Fruit fly (Drosophila melanogaster): ENCODE data around the gene CG18404.

CG18404 gene

DNA sequence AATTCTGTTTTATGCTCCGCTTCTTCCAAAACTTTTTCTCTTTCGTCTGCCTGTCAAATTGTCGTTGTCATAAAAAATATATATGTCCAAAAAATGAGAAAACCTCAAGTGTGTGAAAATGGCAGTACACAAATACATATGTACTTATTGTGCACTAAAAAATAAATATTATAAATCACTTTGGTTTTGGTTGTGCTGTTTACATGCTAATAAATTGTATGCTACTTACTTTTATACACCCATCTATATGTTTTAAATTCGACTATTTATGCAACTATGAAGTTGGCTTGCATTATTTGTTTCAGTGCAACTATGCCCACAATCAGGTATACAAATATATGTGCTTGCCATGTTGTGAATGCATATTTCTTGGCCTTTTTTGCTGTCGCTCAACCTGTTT is 4.6 kb downstream of the CG18404 start (continued):
- TF ChIP-seq CG6163 (GFP tag; IDR thresholded peaks at IDR 0.05) (peak; percentile 89), Eip78C (GFP tag) (peak; percentile 99), Ets21C (GFP tag; optimal IDR thresholded peaks at IDR 0.05) (peak; percentile 74), CG10669 (GFP tag; optimal IDR thresholded peaks at IDR 0.05) (peak; percentile 74), Hr38 (GFP tag; optimal IDR thresholded peaks at IDR 0.05) (no peak), eg (GFP tag; IDR thresholded peaks at IDR 0.05) (no peak), Sox102F (GFP tag; optimal IDR thresholded peaks at IDR 0.05) (peak; percentile 91), Eip93F (GFP tag; optimal IDR thresholded peaks at IDR 0.05) (peak; percentile 93), pdm3 (GFP tag; optimal IDR thresholded peaks at IDR 0.05) (peak; percentile 78), Lpt (GFP tag; optimal IDR thresholded peaks at IDR 0.05) (peak; percentile 24), Blimp-1 (GFP tag; optimal IDR thresholded peaks at IDR 0.05) (peak; percentile 35), CG3032 (tag; optimal IDR thresholded peaks at IDR 0.05) (peak; percentile 80), CG8319 (GFP tag; optimal IDR thresholded peaks at IDR 0.05) (peak; percentile 81), dsx (GFP tag; optimal IDR thresholded peaks at IDR 0.05; ENCODE audit: poor library complexity, severe bottlenecking) (peak; percentile 85), CG6792 (GFP tag; optimal IDR thresholded peaks at IDR 0.05) (peak; percentile 91), Met (GFP tag; optimal IDR thresholded peaks at IDR 0.05) (peak; percentile 97), CG11902 (GFP tag; optimal IDR thresholded peaks at IDR 0.05) (peak; percentile 73), acj6 (GFP tag; optimal IDR thresholded peaks at IDR 0.05) (peak; percentile 86), CG6808 (GFP tag; optimal IDR thresholded peaks at IDR 0.05) (peak; percentile 62), CG6854 (GFP tag; optimal IDR thresholded peaks at IDR 0.05) (no peak), CG4318 (GFP tag; optimal IDR thresholded peaks at IDR 0.05) (peak; percentile 10), CG3919 (GFP tag; optimal IDR thresholded peaks at IDR 0.05) (peak; percentile 76), cyc (GFP tag; optimal IDR thresholded peaks at IDR 0.05) (peak; percentile 62), fkh (GFP tag; optimal IDR thresholded peaks at IDR 0.05) (no peak), Hr39 (GFP tag; optimal IDR thresholded peaks at IDR 0.05) (peak; percentile 79), CG31627 (GFP tag; optimal IDR thresholded peaks at IDR 0.05) (peak; percentile 76), CG8119 (GFP tag; IDR thresholded peaks at IDR 0.05) (peak; percentile 63; the same call in 2 of the 3 replicates), CG1621 (tag; optimal IDR thresholded peaks at IDR 0.05) (peak; percentile 80), dac (GFP tag; optimal IDR thresholded peaks at IDR 0.05) (no peak)

DNA sequence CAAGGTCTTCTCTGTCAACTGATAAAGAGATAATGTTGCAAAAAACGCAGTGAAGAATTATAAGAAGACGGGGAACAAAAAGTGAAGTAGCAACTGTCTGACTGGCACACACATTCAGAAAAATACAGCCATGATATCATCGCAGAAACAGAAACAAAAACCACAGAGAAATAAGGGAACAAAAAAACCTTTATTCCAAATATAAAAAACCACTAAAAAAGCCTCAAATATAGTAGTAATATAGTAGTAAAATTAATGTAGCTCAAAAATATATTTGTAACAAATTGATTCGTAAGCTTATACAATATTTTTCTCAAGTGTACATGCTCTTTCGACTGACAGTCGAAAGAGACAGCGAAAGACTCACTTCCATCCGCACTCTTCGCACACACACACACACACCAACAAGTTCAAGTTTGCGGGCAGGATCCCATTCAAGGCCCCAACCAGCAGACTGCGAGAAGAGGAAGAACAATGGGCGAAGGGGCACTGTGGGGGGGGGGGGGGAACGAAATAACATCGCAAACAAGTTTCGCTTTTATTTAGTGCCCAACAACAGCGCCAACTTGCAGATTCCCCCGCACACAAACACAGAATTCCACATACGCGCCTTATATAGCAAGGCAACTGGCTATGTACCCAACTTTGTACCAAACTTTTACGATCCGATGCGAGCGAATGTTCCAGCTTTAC is 5.5 kb downstream of the CG18404 start:
- TF ChIP-seq CG11902 (GFP tag; optimal IDR thresholded peaks at IDR 0.05) (peak; percentile 66), Blimp-1 (GFP tag; optimal IDR thresholded peaks at IDR 0.05) (peak; percentile 97), fkh (GFP tag; optimal IDR thresholded peaks at IDR 0.05) (no peak), Sox102F (GFP tag; optimal IDR thresholded peaks at IDR 0.05) (peak; percentile 79), Hr38 (GFP tag; optimal IDR thresholded peaks at IDR 0.05) (no peak), Lpt (GFP tag; optimal IDR thresholded peaks at IDR 0.05) (peak; percentile 13), Smox (GFP tag; optimal IDR thresholded peaks at IDR 0.05) (peak; percentile 76), ss (GFP tag; optimal IDR thresholded peaks at IDR 0.05) (peak; percentile 77 to 89), cyc (GFP tag; optimal IDR thresholded peaks at IDR 0.05) (peak; percentile 80), CG11294 (GFP tag; IDR thresholded peaks at IDR 0.05) (no peak), Sox15 (GFP tag; optimal IDR thresholded peaks at IDR 0.05) (peak; percentile 66), dac (GFP tag; optimal IDR thresholded peaks at IDR 0.05) (no peak), Hr39 (GFP tag; optimal IDR thresholded peaks at IDR 0.05) (peak; percentile 75), CG6163 (GFP tag; IDR thresholded peaks at IDR 0.05) (peak; percentile 84), CG3919 (GFP tag; optimal IDR thresholded peaks at IDR 0.05) (peak; percentile 78), CG10669 (GFP tag; optimal IDR thresholded peaks at IDR 0.05) (peak; percentile 80), Met (GFP tag; optimal IDR thresholded peaks at IDR 0.05) (peak; percentile 94), CG6792 (GFP tag; optimal IDR thresholded peaks at IDR 0.05) (peak; percentile 88), achi (GFP tag; optimal IDR thresholded peaks at IDR 0.05) (peak; percentile 80), CG16779 (tag; optimal IDR thresholded peaks at IDR 0.05) (peak; percentile 78), CG6854 (GFP tag; optimal IDR thresholded peaks at IDR 0.05) (peak; percentile 1), svp (GFP tag) (peak; percentile 91), CG10631 (GFP tag; optimal IDR thresholded peaks at IDR 0.05) (peak; percentile 94), salr (GFP tag; optimal IDR thresholded peaks at IDR 0.05) (peak; percentile 47 to 74), spab (GFP tag; optimal IDR thresholded peaks at IDR 0.05) (peak; percentile 77), Eip78C (GFP tag) (peak; percentile 98), Ets21C (GFP tag; optimal IDR thresholded peaks at IDR 0.05) (peak; percentile 69), topi (GFP tag; optimal IDR thresholded peaks at IDR 0.05) (peak; percentile 81), CG34406 (GFP tag; optimal IDR thresholded peaks at IDR 0.05) (peak; percentile 82), Ets96B (tag; optimal IDR thresholded peaks at IDR 0.05) (peak; percentile 96), Sox14 (GFP tag; optimal IDR thresholded peaks at IDR 0.05) (peak; percentile 81), esn (GFP tag; optimal IDR thresholded peaks at IDR 0.05) (peak; percentile 91), CG31627 (GFP tag; optimal IDR thresholded peaks at IDR 0.05) (peak; percentile 83), CG1621 (tag; optimal IDR thresholded peaks at IDR 0.05) (peak; percentile 73), eg (GFP tag; IDR thresholded peaks at IDR 0.05) (peak; percentile 44; the same call in 1 of the 3 replicates), dsx (GFP tag; optimal IDR thresholded peaks at IDR 0.05; ENCODE audit: poor library complexity, severe bottlenecking) (peak; percentile 73), acj6 (GFP tag; optimal IDR thresholded peaks at IDR 0.05) (peak; percentile 84), CG6276 (GFP tag; optimal IDR thresholded peaks at IDR 0.05) (no peak)
